Worm (Caenorhabditis elegans) whole organism, young adult: ENCODE measurements around the gene ztf-7.

Source experiments
- B0019.2 ChIP-seq: fragments of 200-800 bp; sonication (Bioruptor generic); conservative IDR thresholded peaks from 2 replicates; pipeline ENCODE4 v1.3.6; 2022; ENCODE audit warnings: missing genetic modification reagents, missing genetic modification characterization, missing compliant biosample characterization
- C17E4.6 ChIP-seq: fragments of 200-800 bp; sonication (Bioruptor generic); IDR thresholded peaks from 2 replicates; pipeline ENCODE4 v1.3.6; 2022; ENCODE audit warnings: missing genetic modification reagents, missing genetic modification characterization, missing compliant biosample characterization
- F33H1.4 ChIP-seq: fragments of 200-800 bp; sonication (Bioruptor generic); IDR thresholded peaks from 2 replicates; pipeline ENCODE4 v1.3.6; 2022; ENCODE audit warnings: missing genetic modification reagents, missing genetic modification characterization, missing compliant biosample characterization
- F57A8.1 ChIP-seq: fragments of 200-800 bp; sonication (Bioruptor generic); optimal IDR thresholded peaks from 2 replicates; lab custom pipeline; 2018; ENCODE audit warnings: mild to moderate bottlenecking, missing genetic modification characterization, moderate library complexity, missing compliant biosample characterization
- K11D2.4 ChIP-seq: fragments of 200-800 bp; sonication (Bioruptor generic); IDR thresholded peaks from 2 replicates; pipeline ENCODE4 v1.3.6; 2022; ENCODE audit warnings: missing genetic modification reagents, missing genetic modification characterization, missing compliant biosample characterization
- K12H6.12 ChIP-seq: fragments of 200-800 bp; sonication (Bioruptor generic); optimal IDR thresholded peaks from 2 replicates; lab custom pipeline; 2018; ENCODE audit warnings: mild to moderate bottlenecking, missing genetic modification characterization, missing compliant biosample characterization
- ZK185.1 ChIP-seq: sonication (generic microtip); optimal IDR thresholded peaks from 2 replicates; lab custom pipeline; 2016; ENCODE audit warnings: mild to moderate bottlenecking, missing genetic modification characterization, missing compliant biosample characterization; ENCODE audit not compliant: poor library complexity, severe bottlenecking
- aptf-2 ChIP-seq: fragments of 200-800 bp; sonication (Bioruptor generic); conservative IDR thresholded peaks from 2 replicates; pipeline ENCODE4 v1.3.6; 2022; ENCODE audit warnings: missing genetic modification reagents, missing genetic modification characterization, missing compliant biosample characterization
- aptf-3 ChIP-seq: fragments of 200-800 bp; sonication (Bioruptor generic); IDR thresholded peaks from 2 replicates; pipeline ENCODE4 v1.3.6; 2022; ENCODE audit warnings: missing genetic modification characterization, missing compliant biosample characterization
- attf-3 ChIP-seq: fragments of 200-800 bp; sonication (Bioruptor generic); conservative IDR thresholded peaks from 2 replicates; pipeline ENCODE4 v1.3.6; 2022; ENCODE audit warnings: missing genetic modification reagents, missing genetic modification characterization, missing compliant biosample characterization
- bed-2 ChIP-seq: fragments of 200-800 bp; sonication (Bioruptor generic); IDR thresholded peaks from 2 replicates; pipeline ENCODE4 v1.3.6; 2022; ENCODE audit warnings: missing genetic modification reagents, missing genetic modification characterization, missing compliant biosample characterization
- ceh-100 ChIP-seq: fragments of 200-800 bp; sonication (Bioruptor generic); IDR thresholded peaks from 2 replicates; pipeline ENCODE4 v1.3.6; 2022; ENCODE audit warnings: missing genetic modification reagents, missing genetic modification characterization, missing compliant biosample characterization
- ceh-27 ChIP-seq: fragments of 200-800 bp; sonication (Bioruptor generic); optimal IDR thresholded peaks from 2 replicates; lab custom pipeline; 2018; ENCODE audit warnings: mild to moderate bottlenecking, missing genetic modification characterization, moderate library complexity, missing compliant biosample characterization
- ceh-58 ChIP-seq: fragments of 200-800 bp; sonication (Bioruptor generic); IDR thresholded peaks from 2 replicates; pipeline ENCODE4 v1.3.6; 2022; ENCODE audit warnings: missing genetic modification characterization, missing compliant biosample characterization
- ceh-79 ChIP-seq: sonication (generic microtip); optimal IDR thresholded peaks from 2 replicates; lab custom pipeline; 2017; ENCODE audit warnings: mild to moderate bottlenecking, missing genetic modification characterization, missing compliant biosample characterization
- chd-7 ChIP-seq: sonication (generic microtip); optimal IDR thresholded peaks from 2 replicates; lab custom pipeline; 2016; ENCODE audit warnings: mild to moderate bottlenecking, missing genetic modification characterization, moderate library complexity, missing compliant biosample characterization
- dox-1 ChIP-seq: fragments of 200-800 bp; sonication (Bioruptor generic); IDR thresholded peaks from 2 replicates; pipeline ENCODE4 v1.3.6; 2022; ENCODE audit warnings: missing genetic modification reagents, missing genetic modification characterization, missing compliant biosample characterization
- dpl-1 ChIP-seq: fragments of 150-350 bp; optimal IDR thresholded peaks from 2 replicates; lab custom pipeline; 2014; ENCODE audit warnings: missing biosample characterization, missing genetic modification reagents, missing genetic modification characterization
- egrh-3 ChIP-seq: fragments of 200-800 bp; sonication (Bioruptor generic); IDR thresholded peaks from 2 replicates; pipeline ENCODE4 v1.3.6; 2022; ENCODE audit warnings: missing genetic modification reagents, missing genetic modification characterization, missing compliant biosample characterization
- ekl-4 ChIP-seq: fragments of 200-800 bp; sonication (Bioruptor generic); IDR thresholded peaks from 2 replicates; pipeline ENCODE4 v1.3.6; 2022; ENCODE audit warnings: missing genetic modification reagents, missing genetic modification characterization, missing compliant biosample characterization
- fkh-3 ChIP-seq: sonication (generic microtip); optimal IDR thresholded peaks from 2 replicates; lab custom pipeline; 2016; ENCODE audit warnings: mild to moderate bottlenecking, missing genetic modification characterization, missing compliant biosample characterization
- him-1 ChIP-seq: sonication (generic microtip); optimal IDR thresholded peaks from 2 replicates; lab custom pipeline; 2016; ENCODE audit warnings: missing genotype, missing genetic modification reagents, missing genetic modification characterization, missing compliant biosample characterization
- hmg-1.2 ChIP-seq: fragments of 200-800 bp; sonication (Bioruptor generic); IDR thresholded peaks from 2 replicates; pipeline ENCODE4 v1.3.6; 2022; ENCODE audit warnings: missing genetic modification reagents, missing genetic modification characterization, missing compliant biosample characterization
- hrde-1 ChIP-seq: sonication (generic microtip); optimal IDR thresholded peaks from 2 replicates; lab custom pipeline; 2016; ENCODE audit warnings: missing genetic modification characterization, mild to moderate bottlenecking, missing compliant biosample characterization, moderate library complexity, missing genotype, missing genetic modification reagents, borderline replicate concordance
- lin-40 ChIP-seq: sonication (generic microtip); optimal IDR thresholded peaks from 2 replicates; lab custom pipeline; 2016; ENCODE audit warnings: missing genetic modification characterization, mild to moderate bottlenecking, missing compliant biosample characterization, missing genotype, missing genetic modification reagents
- lir-1 ChIP-seq: fragments of 200-800 bp; sonication (Bioruptor generic); conservative IDR thresholded peaks from 2 replicates; pipeline ENCODE4 v1.3.6; 2022; ENCODE audit warnings: missing genetic modification reagents, missing genetic modification characterization, missing compliant biosample characterization
- madf-10 ChIP-seq: sonication (generic microtip); optimal IDR thresholded peaks from 2 replicates; lab custom pipeline; 2016; ENCODE audit warnings: mild to moderate bottlenecking, missing genetic modification characterization, missing compliant biosample characterization
- mcd-1 ChIP-seq: fragments of 200-800 bp; sonication (Bioruptor generic); IDR thresholded peaks from 2 replicates; pipeline ENCODE4 v1.3.6; 2022; ENCODE audit warnings: missing genetic modification reagents, missing genetic modification characterization, missing compliant biosample characterization
- mes-4 ChIP-seq: sonication (generic microtip); optimal IDR thresholded peaks from 2 replicates; lab custom pipeline; 2016; ENCODE audit warnings: missing genotype, missing genetic modification characterization, missing compliant biosample characterization
- mxl-1 ChIP-seq: sonication (generic microtip); optimal IDR thresholded peaks from 2 replicates; lab custom pipeline; 2016; ENCODE audit warnings: missing genetic modification characterization, missing compliant biosample characterization
- nfyb-1 ChIP-seq: fragments of 200-800 bp; sonication (Bioruptor generic); IDR thresholded peaks from 2 replicates; pipeline ENCODE4 v1.3.6; 2022; ENCODE audit warnings: missing genetic modification reagents, missing genetic modification characterization, missing compliant biosample characterization
- nhr-120 ChIP-seq: fragments of 200-800 bp; sonication (Bioruptor generic); IDR thresholded peaks from 2 replicates; pipeline ENCODE4 v1.3.6; 2022; ENCODE audit warnings: missing genetic modification characterization, missing compliant biosample characterization
- nhr-27 ChIP-seq: fragments of 200-800 bp; sonication (Bioruptor generic); optimal IDR thresholded peaks from 2 replicates; lab custom pipeline; 2018; ENCODE audit warnings: mild to moderate bottlenecking, missing genetic modification characterization, moderate library complexity, missing compliant biosample characterization
- nhr-80 ChIP-seq: sonication (generic microtip); optimal IDR thresholded peaks from 2 replicates; lab custom pipeline; 2016; ENCODE audit warnings: missing genetic modification characterization, missing compliant biosample characterization
- pbrm-1 ChIP-seq: fragments of 200-800 bp; sonication (Bioruptor generic); IDR thresholded peaks from 2 replicates; pipeline ENCODE4 v1.3.6; 2022; ENCODE audit warnings: missing genetic modification reagents, missing genetic modification characterization, missing compliant biosample characterization
- rec-8 ChIP-seq, 2 experiments: sonication (generic microtip); optimal IDR thresholded peaks; 2 replicates each; lab custom pipeline; 2016; ENCODE audit warnings: mild to moderate bottlenecking in 2 of 2, missing genetic modification characterization in 2 of 2, missing genetic modification reagents in 2 of 2, missing genotype in 2 of 2, missing biosample characterization in 1 of 2, missing compliant biosample characterization in 1 of 2, moderate library complexity in 1 of 2
- repo-1 ChIP-seq: sonication (generic microtip); optimal IDR thresholded peaks from 2 replicates; lab custom pipeline; 2017; ENCODE audit warnings: mild to moderate bottlenecking, missing genetic modification characterization, missing compliant biosample characterization
- sdz-38 ChIP-seq: sonication (generic microtip); optimal IDR thresholded peaks from 2 replicates; lab custom pipeline; 2016; ENCODE audit warnings: missing genotype, missing genetic modification characterization, missing compliant biosample characterization
- sea-2 ChIP-seq: fragments of 200-800 bp; sonication (Bioruptor generic); IDR thresholded peaks from 2 replicates; pipeline ENCODE4 v1.3.6; 2022; ENCODE audit warnings: missing genetic modification characterization, missing compliant biosample characterization
- snpc-1.1 ChIP-seq: sonication (generic microtip); optimal IDR thresholded peaks from 2 replicates; lab custom pipeline; 2017; ENCODE audit warnings: missing genetic modification characterization, mild to moderate bottlenecking, missing compliant biosample characterization, antibody characterized with exemption, moderate library complexity, missing genotype, missing genetic modification reagents; ENCODE audit not compliant: insufficient read depth
- snpc-3.4 ChIP-seq: sonication (generic microtip); optimal IDR thresholded peaks from 2 replicates; lab custom pipeline; 2017; ENCODE audit warnings: missing genetic modification characterization, mild to moderate bottlenecking, missing compliant biosample characterization, antibody characterized with exemption, moderate library complexity, missing genotype, missing genetic modification reagents
- somi-1 ChIP-seq: fragments of 200-800 bp; sonication (Bioruptor generic); optimal IDR thresholded peaks from 2 replicates; lab custom pipeline; 2018; ENCODE audit warnings: mild to moderate bottlenecking, missing genetic modification characterization, missing compliant biosample characterization
- ztf-22 ChIP-seq: fragments of 200-800 bp; sonication (Bioruptor generic); optimal IDR thresholded peaks from 2 replicates; lab custom pipeline; 2018; ENCODE audit warnings: mild to moderate bottlenecking, missing genetic modification characterization, moderate library complexity, missing compliant biosample characterization
- ztf-25 ChIP-seq: fragments of 200-800 bp; sonication (Bioruptor generic); IDR thresholded peaks from 2 replicates; pipeline ENCODE4 v1.3.6; 2022; ENCODE audit warnings: missing genetic modification reagents, missing genetic modification characterization, missing compliant biosample characterization
- ztf-3 ChIP-seq: fragments of 200-800 bp; sonication (Bioruptor generic); optimal IDR thresholded peaks from 2 replicates; lab custom pipeline; 2018; ENCODE audit warnings: mild to moderate bottlenecking, missing genetic modification characterization, missing compliant biosample characterization
- ztf-6 ChIP-seq: fragments of 200-800 bp; sonication (Bioruptor generic); IDR thresholded peaks from 2 replicates; pipeline ENCODE4 v1.3.6; 2022; ENCODE audit warnings: missing genetic modification reagents, missing genetic modification characterization, missing compliant biosample characterization

The ztf-7 gene

DNA sequence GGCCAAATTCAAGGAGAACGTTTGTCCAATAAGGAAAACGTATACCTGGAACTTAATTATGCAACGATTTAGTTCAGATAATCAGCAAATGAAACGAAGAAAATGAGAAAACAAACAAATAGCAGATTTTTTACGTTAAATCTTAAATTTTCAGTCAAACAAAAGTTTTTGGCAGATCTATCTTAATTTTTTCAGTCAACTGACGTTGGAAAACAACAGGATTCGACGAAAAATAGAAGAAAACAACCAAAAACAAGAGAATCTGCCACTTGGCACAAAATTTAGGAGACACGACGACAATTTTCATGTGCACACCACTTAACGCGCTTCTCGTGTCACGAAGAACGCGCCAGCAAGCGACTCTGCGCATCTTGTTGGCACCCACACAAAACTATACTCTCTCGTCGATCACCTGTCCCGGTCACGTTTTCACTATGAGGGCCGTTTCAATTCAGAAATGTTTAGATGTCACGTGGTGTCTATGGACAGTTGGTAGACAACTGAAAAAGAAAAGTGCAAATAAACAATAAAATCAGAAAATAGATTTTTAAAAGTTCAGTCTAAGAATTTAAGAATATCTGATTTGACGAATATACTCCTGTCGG, at the start of gene ztf-7 (continued):
- TF ChIP-seq ztf-3 (GFP tag; lab: Kevin White, UChicago), result peak; percentile 75
- TF ChIP-seq ZK185.1 (tag; lab: Kevin White, UChicago), result peak; percentile 78
- peak; percentile 96 for TF ChIP-seq repo-1 (tag; lab: Kevin White, UChicago)
- TF ChIP-seq K11D2.4 (GFP tag; lab: Robert Waterston, UW), result peak; percentile 96
- TF ChIP-seq somi-1 (GFP tag; lab: Kevin White, UChicago), result peak; percentile 92
- peak; percentile 62 for TF ChIP-seq F33H1.4
- TF ChIP-seq sea-2 (GFP tag; lab: Robert Waterston, UW), result peak; percentile 70; the same call in 1 of the 2 replicates
- no peak for TF ChIP-seq ceh-58 (GFP tag; lab: Robert Waterston, UW)
- TF ChIP-seq B0019.2 (GFP tag; lab: Robert Waterston, UW), result no peak
- TF ChIP-seq snpc-3.4 (tag; lab: Kevin White, UChicago), result no peak
- TF ChIP-seq mxl-1 (tag; lab: Kevin White, UChicago), result no peak
- TF ChIP-seq snpc-1.1 (tag; lab: Kevin White, UChicago), result no peak
- no peak for TF ChIP-seq nhr-120 (GFP tag; lab: Robert Waterston, UW)
- TF ChIP-seq rec-8 (tag; optimal IDR thresholded peaks at IDR 0.05; lab: Kevin White, UChicago), result no peak
- TF ChIP-seq ceh-100 (GFP tag; lab: Robert Waterston, UW), result peak; percentile 82
- TF ChIP-seq chd-7 (tag; lab: Kevin White, UChicago), result peak; percentile 90
- no peak for TF ChIP-seq aptf-3 (GFP tag; lab: Robert Waterston, UW)
- 0 out of 2 replicates have a peak, but pooled peaks have one; percentile 42 for TF ChIP-seq ztf-6 (GFP tag; lab: Robert Waterston, UW)
- TF ChIP-seq bed-2 (GFP tag; lab: Robert Waterston, UW), result no peak
- TF ChIP-seq ztf-25 (GFP tag; lab: Robert Waterston, UW), result no peak
- TF ChIP-seq aptf-2 (GFP tag; lab: Robert Waterston, UW), result 0 out of 2 replicates have a peak, but pooled peaks have one; percentile 20
- peak; percentile 54; the same call in 1 of the 2 replicates for TF ChIP-seq C17E4.6
- peak; percentile 99 for TF ChIP-seq nhr-80
- no peak for TF ChIP-seq egrh-3
- TF ChIP-seq madf-10, result peak; percentile 89
- TF ChIP-seq fkh-3, result no peak
- peak; percentile 89 for TF ChIP-seq lir-1 (GFP tag; lab: Robert Waterston, UW)
- TF ChIP-seq ztf-22 (GFP tag; lab: Kevin White, UChicago), result peak; percentile 95
- no peak for TF ChIP-seq F57A8.1 (GFP tag; lab: Kevin White, UChicago)
- TF ChIP-seq him-1 (tag; lab: Kevin White, UChicago), result no peak
- peak; percentile 99 for TF ChIP-seq hmg-1.2 (GFP tag; lab: Robert Waterston, UW)
- no peak for TF ChIP-seq sdz-38 (tag; lab: Kevin White, UChicago)

DNA sequence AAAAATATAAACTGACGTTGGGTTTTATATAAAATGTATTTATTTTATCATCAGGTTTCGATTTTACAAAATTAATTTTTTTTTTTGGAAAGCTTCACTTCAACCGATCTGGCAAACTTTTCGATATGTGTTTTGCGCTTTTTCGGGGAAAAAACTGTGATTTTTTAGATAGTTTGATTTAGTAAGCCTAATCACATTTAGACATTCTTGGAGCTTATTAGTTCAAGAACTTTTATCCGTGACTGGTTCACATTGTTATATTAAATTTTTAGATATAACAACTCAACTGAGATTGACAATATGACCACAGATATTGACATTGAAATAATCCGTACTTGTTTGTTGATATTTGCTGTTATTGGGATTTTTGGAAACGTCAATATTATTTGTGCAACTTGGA, 48.2 kb upstream of the ztf-7 start, which contains the start of gene srsx-21:
Gene srsx-21 (plus strand): TSS at position 301 of the 400 bp plus-strand sequence.
- TF ChIP-seq ceh-27 (GFP tag; lab: Kevin White, UChicago) (no peak), nhr-80 (no peak), attf-3 (GFP tag; lab: Robert Waterston, UW) (no peak), ceh-79 (no peak), hrde-1 (tag; lab: Kevin White, UChicago) (no peak), mcd-1 (GFP tag; lab: Robert Waterston, UW) (no peak), nfyb-1 (GFP tag; lab: Robert Waterston, UW) (no peak), K12H6.12 (tag; lab: Kevin White, UChicago) (no peak), mes-4 (tag; lab: Kevin White, UChicago) (no peak), dox-1 (GFP tag; lab: Robert Waterston, UW) (no peak), dpl-1 (no peak), lin-40 (tag; lab: Kevin White, UChicago) (no peak), pbrm-1 (GFP tag; lab: Robert Waterston, UW) (no peak), madf-10 (no peak), B0019.2 (GFP tag; lab: Robert Waterston, UW) (no peak), nhr-27 (tag; lab: Kevin White, UChicago) (no peak), ekl-4 (no peak)
